Worm (Caenorhabditis elegans): ENCODE data around the gene asp-13.

The asp-13 gene

DNA sequence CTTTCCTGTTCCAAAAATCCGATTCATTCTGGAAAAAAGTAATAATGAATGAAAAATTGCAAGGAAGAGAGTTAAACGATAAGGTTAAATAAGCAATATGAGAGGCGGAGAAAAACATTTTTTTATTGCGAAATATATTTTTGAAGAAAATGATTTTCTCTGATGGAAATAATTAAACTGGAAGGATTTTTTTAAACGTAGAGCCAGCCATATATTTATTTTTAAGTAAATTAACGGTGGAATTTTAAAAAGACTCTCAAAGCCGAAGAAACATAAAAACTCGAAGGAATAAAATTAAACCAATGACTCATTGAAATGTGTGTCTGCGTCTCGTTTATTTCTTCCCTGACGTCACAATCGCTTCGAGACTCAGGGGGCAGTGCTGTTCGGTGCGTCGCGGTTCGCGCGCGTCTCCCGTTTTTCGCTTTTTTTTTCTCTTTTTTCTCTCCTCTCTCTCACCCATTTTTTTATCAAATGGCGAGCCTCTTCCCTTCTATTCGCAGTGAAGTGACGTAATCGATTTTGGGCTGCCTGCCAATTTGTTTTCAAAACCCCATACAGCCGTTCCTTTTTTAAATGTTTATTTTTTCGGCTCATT lies 36.8 kb downstream of the asp-13 start, which contains the start of gene vps-60 (continued):
- peak; percentile 86 for TF ChIP-seq ceh-27 (GFP tag; optimal IDR thresholded peaks at IDR 0.05)
- TF ChIP-seq lin-40 (tag; optimal IDR thresholded peaks at IDR 0.05): peak; percentile 91
- no peak for TF ChIP-seq ztf-6 (GFP tag; IDR thresholded peaks at IDR 0.05)
- TF ChIP-seq dpff-1 (tag; optimal IDR thresholded peaks at IDR 0.05): no peak
- peak; percentile 75 for TF ChIP-seq ceh-91 (GFP tag; IDR thresholded peaks at IDR 0.05)
- peak; percentile 99 for TF ChIP-seq madf-3 (GFP tag; IDR thresholded peaks at IDR 0.05)
- TF ChIP-seq zfh-2 (GFP tag; conservative IDR thresholded peaks at IDR 0.05): peak; percentile 97
- TF ChIP-seq bed-2 (GFP tag; IDR thresholded peaks at IDR 0.05): no peak
- no peak for TF ChIP-seq Y53F4B.3 (GFP tag; IDR thresholded peaks at IDR 0.05)
- TF ChIP-seq snpc-1.1 (tag; optimal IDR thresholded peaks at IDR 0.05; ENCODE audit: insufficient read depth): peak; percentile 45
- no peak for TF ChIP-seq F57A8.1 (GFP tag; optimal IDR thresholded peaks at IDR 0.05)
- TF ChIP-seq aptf-2 (GFP tag; conservative IDR thresholded peaks at IDR 0.05): no peak
- TF ChIP-seq nhr-179 (tag; optimal IDR thresholded peaks at IDR 0.05): no peak
- peak; percentile 78; the same call in 1 of the 2 replicates for TF ChIP-seq pbrm-1 (GFP tag; IDR thresholded peaks at IDR 0.05)
- TF ChIP-seq D2030.7 (GFP tag; IDR thresholded peaks at IDR 0.05): peak; percentile 63
- TF ChIP-seq Y53G8AR.9 (GFP tag; conservative IDR thresholded peaks at IDR 0.05): peak; percentile 86
- TF ChIP-seq egrh-3 (GFP tag; IDR thresholded peaks at IDR 0.05): peak; percentile 59
- peak; percentile 73 for TF ChIP-seq lin-54 (GFP tag; optimal IDR thresholded peaks at IDR 0.05)
- TF ChIP-seq hmg-20 (GFP tag; IDR thresholded peaks at IDR 0.05): 0 out of 2 replicates have a peak, but pooled peaks have one; percentile 10
- peak; percentile 62 for TF ChIP-seq lsl-1 (GFP tag; optimal IDR thresholded peaks at IDR 0.05)
- TF ChIP-seq ztf-3 (GFP tag; optimal IDR thresholded peaks at IDR 0.05): peak; percentile 2
- TF ChIP-seq nhr-80 (tag; optimal IDR thresholded peaks at IDR 0.05): peak; percentile 92
- TF ChIP-seq xnd-1 (tag; optimal IDR thresholded peaks at IDR 0.05): no peak
- TF ChIP-seq rpc-1 (optimal IDR thresholded peaks at IDR 0.05): no peak
- no peak for TF ChIP-seq rpc-1 (tag; optimal IDR thresholded peaks at IDR 0.05)
- TF ChIP-seq aptf-3 (GFP tag; IDR thresholded peaks at IDR 0.05): no peak
- TF ChIP-seq tbp1 (GFP tag; optimal IDR thresholded peaks at IDR 0.05): peak; percentile 70
- TF ChIP-seq atf-7 (tag; optimal IDR thresholded peaks at IDR 0.05): peak; percentile 95
- TF ChIP-seq Y95B8A.8 (GFP tag; IDR thresholded peaks at IDR 0.05): peak; percentile 83
- peak; percentile 50 for TF ChIP-seq snpc-1.3 (tag; optimal IDR thresholded peaks at IDR 0.05; ENCODE audit: insufficient read depth)
- TF ChIP-seq repo-1 (tag; optimal IDR thresholded peaks at IDR 0.05): peak; percentile 20
- TF ChIP-seq hsf-1 (GFP tag; IDR thresholded peaks at IDR 0.05): no peak
- TF ChIP-seq hrde-1 (tag; optimal IDR thresholded peaks at IDR 0.05; ENCODE audit: borderline replicate concordance): no peak
- TF ChIP-seq bed-1 (GFP tag; IDR thresholded peaks at IDR 0.05): no peak
- TF ChIP-seq gei-17 (GFP tag; optimal IDR thresholded peaks at IDR 0.05): no peak
- TF ChIP-seq ztf-28 (GFP tag; IDR thresholded peaks at IDR 0.05): no peak
- TF ChIP-seq T07F8.4 (tag; optimal IDR thresholded peaks at IDR 0.05): no peak
- peak; percentile 48 for TF ChIP-seq nhr-90 (tag; optimal IDR thresholded peaks at IDR 0.05)
- peak; percentile 49 for TF ChIP-seq snpc-4 (GFP tag; optimal IDR thresholded peaks at IDR 0.05)
- TF ChIP-seq snpc-4 (tag; optimal IDR thresholded peaks at IDR 0.05): peak; percentile 69 to 80 (median 76)
- peak; percentile 55 for TF ChIP-seq lin-26 (GFP tag; IDR thresholded peaks at IDR 0.05)
- peak; percentile 64 for TF ChIP-seq unc-62 (GFP tag; optimal IDR thresholded peaks at IDR 0.05)
- TF ChIP-seq C06A6.2 (GFP tag; conservative IDR thresholded peaks at IDR 0.05): peak; percentile 71; the same call in 1 of the 2 replicates
- peak; percentile 97 for TF ChIP-seq attf-5 (GFP tag; optimal IDR thresholded peaks at IDR 0.05)
- peak; percentile 92 for TF ChIP-seq K11D2.4 (GFP tag; IDR thresholded peaks at IDR 0.05)
- no peak for TF ChIP-seq nfya-1 (tag; optimal IDR thresholded peaks at IDR 0.05; ENCODE audit: borderline replicate concordance, insufficient read depth)
- peak; percentile 80 for TF ChIP-seq tlf-1 (GFP tag; optimal IDR thresholded peaks at IDR 0.05)
- TF ChIP-seq hmg-1.2 (GFP tag; IDR thresholded peaks at IDR 0.05): peak; percentile 77

Data from whole organism, young adult.